Fruit fly (Drosophila melanogaster): ENCODE data around the gene Cp36.

Cp36 gene

DNA sequence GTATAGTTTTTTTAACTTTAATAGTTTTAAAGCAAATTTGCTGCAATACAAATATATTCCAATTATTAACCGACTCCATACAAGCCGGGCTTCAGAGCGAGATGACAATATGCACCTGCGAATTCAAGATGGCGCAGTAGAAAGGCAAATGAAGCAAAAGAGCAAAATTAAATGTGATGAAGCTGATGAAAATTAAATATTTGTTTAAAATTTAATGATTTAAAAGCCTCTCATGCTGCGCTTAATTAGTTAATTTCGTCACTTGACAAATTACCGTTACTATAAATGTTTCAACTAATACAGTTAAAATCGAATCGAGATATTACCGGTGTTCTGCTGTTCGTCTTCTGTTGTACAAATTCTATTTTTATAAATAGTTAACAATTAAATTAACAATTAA, 9.9 kb downstream of the Cp36 start, which contains the start of gene CG33181:
TSS of gene CG33181 (plus strand) at position 301 of the 400 bp plus-strand sequence.
- TF ChIP-seq Rel (GFP tag; optimal IDR thresholded peaks at IDR 0.05), result no peak
- TF ChIP-seq Rel (tag; optimal IDR thresholded peaks at IDR 0.05), result no peak
- TF ChIP-seq woc (GFP tag; optimal IDR thresholded peaks at IDR 0.05), result no peak
- TF ChIP-seq Hnf4 (GFP tag; optimal IDR thresholded peaks at IDR 0.05), result no peak
- no peak for TF ChIP-seq Mio (GFP tag; optimal IDR thresholded peaks at IDR 0.05)
- TF ChIP-seq ey (GFP tag; optimal IDR thresholded peaks at IDR 0.05), result no peak
- no peak for TF ChIP-seq Hr78 (GFP tag; optimal IDR thresholded peaks at IDR 0.05)
- TF ChIP-seq Myc (optimal IDR thresholded peaks at IDR 0.05), result no peak
- TF ChIP-seq Jra (GFP tag; optimal IDR thresholded peaks at IDR 0.05), result no peak
- no peak for TF ChIP-seq sage (GFP tag; optimal IDR thresholded peaks at IDR 0.05)
- no peak for TF ChIP-seq Vsx2 (GFP tag; optimal IDR thresholded peaks at IDR 0.05; ENCODE audit: partially characterized antibody)
- TF ChIP-seq CG9705 (GFP tag; optimal IDR thresholded peaks at IDR 0.05), result no peak
- TF ChIP-seq OdsH (GFP tag; optimal IDR thresholded peaks at IDR 0.05), result no peak

DNA sequence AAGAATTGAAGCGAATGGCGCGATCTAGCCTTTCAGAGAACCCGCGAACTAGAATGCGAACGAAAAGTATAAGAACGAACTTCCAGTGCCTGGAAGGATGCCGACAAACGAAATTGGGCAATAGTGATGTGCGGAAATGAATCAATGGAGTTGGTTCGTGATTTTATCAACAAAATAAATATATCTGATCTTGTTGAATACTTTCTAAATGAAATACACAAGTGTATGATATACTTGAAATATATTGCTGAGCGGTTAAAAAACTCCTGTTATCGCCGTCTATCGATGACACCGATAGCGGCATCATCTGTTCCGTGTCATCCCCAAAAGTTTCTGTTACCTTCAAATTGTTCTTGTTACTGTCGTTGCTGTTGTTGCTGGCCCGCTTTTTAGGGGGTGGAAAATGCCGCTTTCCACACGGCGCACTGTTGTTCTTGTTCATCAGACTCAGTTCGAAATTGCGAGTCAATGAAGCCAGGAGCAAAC, 10.4 kb downstream of the Cp36 start, which contains the start of gene otu:
TSS of gene otu (minus strand) at position 51 of the 486 bp plus-strand sequence.
- no peak for TF ChIP-seq Myc (optimal IDR thresholded peaks at IDR 0.05)
- TF ChIP-seq Hr83 (GFP tag; optimal IDR thresholded peaks at IDR 0.05; ENCODE audit: poor library complexity, severe bottlenecking), result no peak
- TF ChIP-seq brk (GFP tag; optimal IDR thresholded peaks at IDR 0.05), result no peak
- TF ChIP-seq Hnf4 (GFP tag; optimal IDR thresholded peaks at IDR 0.05), result no peak
- no peak for TF ChIP-seq HLH106 (tag; optimal IDR thresholded peaks at IDR 0.05)
- no peak for TF ChIP-seq GATAd (GFP tag; optimal IDR thresholded peaks at IDR 0.05)
- TF ChIP-seq ey (GFP tag; optimal IDR thresholded peaks at IDR 0.05), result no peak
- no peak for TF ChIP-seq dsf (GFP tag; optimal IDR thresholded peaks at IDR 0.05; ENCODE audit: borderline replicate concordance)
- no peak for TF ChIP-seq Abd-B (GFP tag; optimal IDR thresholded peaks at IDR 0.05)
- no peak for TF ChIP-seq dl (GFP tag; optimal IDR thresholded peaks at IDR 0.05; ENCODE audit: insufficient read depth in 1 of 2, partially characterized antibody in 2 of 2)
- TF ChIP-seq foxo (GFP tag; optimal IDR thresholded peaks at IDR 0.05), result no peak
- no peak for TF ChIP-seq br (GFP tag; optimal IDR thresholded peaks at IDR 0.05)
- TF ChIP-seq pan (optimal IDR thresholded peaks at IDR 0.05), result no peak
- no peak for TF ChIP-seq N (GFP tag; optimal IDR thresholded peaks at IDR 0.05)
- TF ChIP-seq CG32264 (GFP tag; optimal IDR thresholded peaks at IDR 0.05), result no peak
- TF ChIP-seq rgr (GFP tag; optimal IDR thresholded peaks at IDR 0.05), result no peak

DNA sequence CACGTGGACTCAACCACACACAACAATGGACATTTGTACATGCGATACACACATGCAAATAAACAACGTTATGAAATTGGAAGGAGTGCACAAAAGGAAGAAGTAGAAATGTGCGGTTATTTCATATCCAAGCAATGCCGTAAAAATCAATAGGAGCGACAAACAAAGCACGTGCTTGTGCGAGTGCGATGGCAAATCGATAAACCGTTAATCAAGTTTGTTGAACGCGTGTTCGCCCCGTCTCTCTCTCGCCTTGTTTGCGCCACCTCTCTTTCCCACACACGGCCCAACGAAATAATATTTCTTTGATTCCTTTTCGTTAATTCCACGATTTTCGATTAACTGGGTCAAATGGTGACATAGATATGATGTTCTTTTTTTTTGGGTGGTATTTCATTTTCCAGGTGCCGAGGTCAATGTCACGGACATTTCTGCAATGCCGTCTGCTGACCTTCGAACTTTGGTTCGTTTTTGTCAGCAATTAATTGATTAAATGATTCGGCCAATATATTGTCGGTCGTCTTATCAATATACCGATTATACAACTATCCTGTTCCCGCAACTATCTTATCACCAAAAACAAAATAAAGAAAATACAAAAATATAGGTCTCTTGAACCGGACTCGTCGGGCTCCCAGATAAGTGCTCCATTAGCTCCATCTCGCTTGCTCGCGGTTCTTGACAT, 11.3 kb downstream of the Cp36 start:
- TF ChIP-seq CrebA (GFP tag; optimal IDR thresholded peaks at IDR 0.05; ENCODE audit: borderline replicate concordance), result no peak
- no peak for TF ChIP-seq Abd-B (GFP tag; optimal IDR thresholded peaks at IDR 0.05)
- TF ChIP-seq Jra (GFP tag; optimal IDR thresholded peaks at IDR 0.05), result no peak
- no peak for TF ChIP-seq rgr (GFP tag; optimal IDR thresholded peaks at IDR 0.05)
- TF ChIP-seq Vsx2 (GFP tag; optimal IDR thresholded peaks at IDR 0.05; ENCODE audit: partially characterized antibody), result no peak
- TF ChIP-seq psq (GFP tag; optimal IDR thresholded peaks at IDR 0.05), result no peak
- TF ChIP-seq fru (GFP tag; optimal IDR thresholded peaks at IDR 0.05), result no peak
- TF ChIP-seq dsf (GFP tag; optimal IDR thresholded peaks at IDR 0.05; ENCODE audit: borderline replicate concordance), result no peak
- TF ChIP-seq Dfd (GFP tag; optimal IDR thresholded peaks at IDR 0.05), result no peak
- no peak for TF ChIP-seq dl (GFP tag; optimal IDR thresholded peaks at IDR 0.05; ENCODE audit: insufficient read depth in 1 of 2, partially characterized antibody in 2 of 2)
- TF ChIP-seq h (GFP tag; optimal IDR thresholded peaks at IDR 0.05), result no peak
- no peak for TF ChIP-seq woc (GFP tag; optimal IDR thresholded peaks at IDR 0.05)
- no peak for TF ChIP-seq Dif (GFP tag; optimal IDR thresholded peaks at IDR 0.05; ENCODE audit: partially characterized antibody)
- no peak for TF ChIP-seq lola (GFP tag; optimal IDR thresholded peaks at IDR 0.05)
- TF ChIP-seq Rel (GFP tag; optimal IDR thresholded peaks at IDR 0.05), result no peak
- no peak for TF ChIP-seq Rel (tag; optimal IDR thresholded peaks at IDR 0.05)
- no peak for TF ChIP-seq sv (GFP tag; optimal IDR thresholded peaks at IDR 0.05)
- TF ChIP-seq Hr83 (GFP tag; optimal IDR thresholded peaks at IDR 0.05; ENCODE audit: poor library complexity, severe bottlenecking), result no peak

DNA sequence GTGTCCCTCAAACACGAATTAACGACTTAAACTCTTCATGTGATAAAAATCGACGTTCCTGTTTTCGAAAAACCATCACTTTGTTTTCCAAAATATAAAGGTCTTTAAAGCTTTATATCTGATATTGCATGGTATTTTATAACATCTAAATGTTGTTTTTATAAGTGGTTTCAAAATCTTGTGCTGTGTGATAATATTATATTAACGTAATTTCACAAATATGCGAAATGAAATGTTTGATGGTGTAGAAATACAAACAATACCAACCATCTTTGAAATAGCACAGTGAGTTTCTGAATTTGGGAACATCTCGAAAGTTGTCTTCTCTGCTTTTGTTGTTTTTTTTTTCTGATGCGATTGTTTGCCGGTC, 11.8 kb downstream of the Cp36 start:
- TF ChIP-seq Sp1 (GFP tag; optimal IDR thresholded peaks at IDR 0.05) (peak; percentile 39), Myc (optimal IDR thresholded peaks at IDR 0.05) (no peak), h (GFP tag; optimal IDR thresholded peaks at IDR 0.05) (peak; percentile 17), fru (GFP tag; optimal IDR thresholded peaks at IDR 0.05) (peak; percentile 39), GATAd (GFP tag; optimal IDR thresholded peaks at IDR 0.05) (no peak), HLH106 (tag; optimal IDR thresholded peaks at IDR 0.05) (peak; percentile 65), Hr83 (GFP tag; optimal IDR thresholded peaks at IDR 0.05; ENCODE audit: poor library complexity, severe bottlenecking) (no peak), foxo (GFP tag; optimal IDR thresholded peaks at IDR 0.05) (peak in 1 of 2 experiments; percentile 16), rgr (GFP tag; optimal IDR thresholded peaks at IDR 0.05) (peak; percentile 16), ey (GFP tag; optimal IDR thresholded peaks at IDR 0.05) (peak; percentile 25), woc (GFP tag; optimal IDR thresholded peaks at IDR 0.05) (peak; percentile 40), dmrt93B (GFP tag; optimal IDR thresholded peaks at IDR 0.05) (peak; percentile 29)
